Worm (Caenorhabditis elegans) whole organism, L1 larva: ENCODE data around the gene rpb-8.

Experiments
- C04F5.9 ChIP-seq: sonication (generic microtip); optimal IDR thresholded peaks from 2 replicates; lab custom pipeline; 2016; ENCODE audit warnings: missing genetic modification characterization, missing compliant biosample characterization
- F16B12.6 ChIP-seq: fragments of 150-350 bp; optimal IDR thresholded peaks from 2 replicates; lab custom pipeline; 2014; ENCODE audit warnings: missing biosample characterization, missing genetic modification characterization
- ama-1 ChIP-seq: fragments of 150-350 bp; optimal IDR thresholded peaks from 2 replicates; lab custom pipeline; 2014
- ceh-8 ChIP-seq: fragments of 200-800 bp; sonication (Bioruptor generic); optimal IDR thresholded peaks from 2 replicates; lab custom pipeline; 2018; ENCODE audit warnings: mild to moderate bottlenecking, missing genetic modification characterization, moderate library complexity, missing compliant biosample characterization
- ceh-82 ChIP-seq, 3 experiments: fragments of 150-350 bp in 1 of 3; sonication (generic microtip) in 2 of 3; optimal IDR thresholded peaks; 2 replicates each; lab custom pipeline; 2014 to 2017; ENCODE audit warnings: missing biosample characterization in 3 of 3, missing genetic modification characterization in 3 of 3
- ceh-90 ChIP-seq: sonication (generic microtip); optimal IDR thresholded peaks from 2 replicates; lab custom pipeline; 2016; ENCODE audit warnings: missing genetic modification characterization, missing compliant biosample characterization
- dpl-1 ChIP-seq, 3 experiments: fragments of 150-350 bp in 2 of 3; sonication (generic microtip) in 1 of 3; optimal IDR thresholded peaks; 2 replicates each; lab custom pipeline; 2014 to 2017; ENCODE audit warnings: missing biosample characterization in 3 of 3, missing genetic modification characterization in 3 of 3, missing genetic modification reagents in 3 of 3
- dsc-1 ChIP-seq: sonication (generic microtip); optimal IDR thresholded peaks from 2 replicates; lab custom pipeline; 2016; ENCODE audit warnings: mild to moderate bottlenecking, missing genetic modification characterization, missing compliant biosample characterization
- efl-1 ChIP-seq, 4 experiments: fragments of 150-350 bp; optimal IDR thresholded peaks in 3 of 4; peaks in 1 of 4; 1 replicate in 1 of 4; 2 replicates in 3 of 4; lab custom pipeline; 2014; ENCODE audit warnings: missing biosample characterization in 2 of 4, missing genetic modification characterization in 2 of 4, missing genetic modification reagents in 2 of 4
- egl-13 ChIP-seq: sonication (generic microtip); optimal IDR thresholded peaks from 2 replicates; lab custom pipeline; 2016; ENCODE audit warnings: missing genotype, missing genetic modification reagents, missing genetic modification characterization, missing compliant biosample characterization
- egl-27 ChIP-seq, 2 experiments: fragments of 150-350 bp in 1 of 2; sonication (generic microtip); optimal IDR thresholded peaks; 3 replicates each; lab custom pipeline; 2017 to 2018; ENCODE audit warnings: missing biosample characterization in 2 of 2, missing genetic modification characterization in 2 of 2, missing genetic modification reagents in 2 of 2
- elt-2 ChIP-seq: sonication (generic microtip); optimal IDR thresholded peaks from 2 replicates; lab custom pipeline; 2016; ENCODE audit warnings: missing genetic modification characterization, mild to moderate bottlenecking, inconsistent platforms, missing compliant biosample characterization, missing genetic modification reagents
- elt-3 ChIP-seq, 6 experiments: fragments of 150-350 bp in 1 of 6; sonication (generic microtip); optimal IDR thresholded peaks; 2 replicates each; lab custom pipeline; 2017 to 2018; ENCODE audit warnings: missing biosample characterization in 6 of 6, missing genetic modification characterization in 6 of 6, inconsistent platforms in 1 of 6
- fkh-10 ChIP-seq: sonication (generic microtip); optimal IDR thresholded peaks from 2 replicates; lab custom pipeline; 2017; ENCODE audit warnings: missing biosample characterization, missing genetic modification reagents, missing genetic modification characterization
- fkh-8 ChIP-seq: sonication (generic microtip); optimal IDR thresholded peaks from 2 replicates; lab custom pipeline; 2016; ENCODE audit warnings: mild to moderate bottlenecking, missing genetic modification characterization, missing compliant biosample characterization
- fos-1 ChIP-seq: fragments of 150-350 bp; optimal IDR thresholded peaks from 2 replicates; lab custom pipeline; 2014; ENCODE audit warnings: missing biosample characterization, missing genetic modification characterization
- hpl-2 ChIP-seq: fragments of 150-350 bp; optimal IDR thresholded peaks from 2 replicates; lab custom pipeline; 2014; ENCODE audit warnings: missing biosample characterization, missing genetic modification reagents, missing genetic modification characterization
- jun-1 ChIP-seq: fragments of 150-350 bp; optimal IDR thresholded peaks from 2 replicates; lab custom pipeline; 2014; ENCODE audit warnings: missing biosample characterization, missing genetic modification reagents, missing genetic modification characterization
- lin-13 ChIP-seq: fragments of 150-350 bp; optimal IDR thresholded peaks from 2 replicates; lab custom pipeline; 2014; ENCODE audit warnings: missing biosample characterization, missing genetic modification reagents, missing genetic modification characterization
- lin-14 ChIP-seq: fragments of 200-800 bp; sonication (Bioruptor generic); optimal IDR thresholded peaks from 2 replicates; lab custom pipeline; 2018; ENCODE audit warnings: mild to moderate bottlenecking, missing genetic modification characterization, moderate library complexity, missing compliant biosample characterization
- lin-35 ChIP-seq, 2 experiments: fragments of 150-350 bp; optimal IDR thresholded peaks; 2 replicates each; lab custom pipeline; 2014; ENCODE audit warnings: missing biosample characterization in 2 of 2, missing genetic modification characterization in 2 of 2, missing genetic modification reagents in 2 of 2
- lsy-2 ChIP-seq, 2 experiments: fragments of 150-350 bp; optimal IDR thresholded peaks; 2 replicates each; lab custom pipeline; 2014; ENCODE audit warnings: missing biosample characterization in 2 of 2, missing genetic modification characterization in 2 of 2
- mef-2 ChIP-seq: fragments of 150-350 bp; optimal IDR thresholded peaks from 2 replicates; lab custom pipeline; 2014; ENCODE audit warnings: missing biosample characterization, missing genetic modification characterization
- mep-1 ChIP-seq: fragments of 150-350 bp; optimal IDR thresholded peaks from 2 replicates; lab custom pipeline; 2014; ENCODE audit warnings: missing biosample characterization, missing genetic modification characterization
- nhr-12 ChIP-seq: sonication (generic microtip); optimal IDR thresholded peaks from 2 replicates; lab custom pipeline; 2017; ENCODE audit warnings: missing biosample characterization, missing genetic modification characterization
- nhr-28 ChIP-seq: fragments of 150-350 bp; optimal IDR thresholded peaks from 2 replicates; lab custom pipeline; 2014; ENCODE audit warnings: missing biosample characterization, missing genetic modification characterization
- nhr-47 ChIP-seq: sonication (generic microtip); optimal IDR thresholded peaks from 2 replicates; lab custom pipeline; 2016; ENCODE audit warnings: mild to moderate bottlenecking, missing genetic modification characterization, moderate library complexity, missing compliant biosample characterization
- nhr-85 ChIP-seq: sonication (generic microtip); peaks from one replicate; lab custom pipeline; 2016; ENCODE audit warnings: missing genetic modification characterization, inconsistent platforms, missing compliant biosample characterization
- pag-3 ChIP-seq: sonication (generic microtip); optimal IDR thresholded peaks from 2 replicates; lab custom pipeline; 2017; ENCODE audit warnings: missing genetic modification characterization, mild to moderate bottlenecking, missing compliant biosample characterization, antibody characterized with exemption, borderline replicate concordance; ENCODE audit not compliant: insufficient read depth
- skn-1 ChIP-seq: fragments of 150-350 bp; optimal IDR thresholded peaks from 2 replicates; lab custom pipeline; 2014; ENCODE audit warnings: missing biosample characterization, missing genetic modification characterization
- snu-23 ChIP-seq: sonication (generic microtip); optimal IDR thresholded peaks from 2 replicates; lab custom pipeline; 2016; ENCODE audit warnings: missing genetic modification characterization, missing compliant biosample characterization
- sup-37 ChIP-seq: fragments of 200-800 bp; sonication (Bioruptor generic); optimal IDR thresholded peaks from 2 replicates; lab custom pipeline; 2018; ENCODE audit warnings: mild to moderate bottlenecking, missing genetic modification characterization, missing compliant biosample characterization
- swsn-7 ChIP-seq: sonication (generic microtip); optimal IDR thresholded peaks from 2 replicates; lab custom pipeline; 2016; ENCODE audit warnings: missing genetic modification characterization, missing compliant biosample characterization
- tbx-2 ChIP-seq: sonication (generic microtip); optimal IDR thresholded peaks from 2 replicates; lab custom pipeline; 2016; ENCODE audit warnings: missing genetic modification characterization, missing compliant biosample characterization
- unc-130 ChIP-seq: fragments of 150-350 bp; optimal IDR thresholded peaks from 2 replicates; lab custom pipeline; 2017; ENCODE audit warnings: missing biosample characterization, missing genetic modification characterization, inconsistent platforms
- unc-86 ChIP-seq: sonication (generic microtip); optimal IDR thresholded peaks from 2 replicates; lab custom pipeline; 2016; ENCODE audit warnings: missing genetic modification characterization, missing compliant biosample characterization
- vab-15 ChIP-seq: sonication (generic microtip); optimal IDR thresholded peaks from 2 replicates; lab custom pipeline; 2017; ENCODE audit warnings: missing genotype, mild to moderate bottlenecking, missing genetic modification characterization, missing compliant biosample characterization
- xbp-1 ChIP-seq: sonication (generic microtip); optimal IDR thresholded peaks from 2 replicates; lab custom pipeline; 2016; ENCODE audit warnings: missing genetic modification characterization, missing compliant biosample characterization
- zag-1 ChIP-seq: fragments of 150-350 bp; optimal IDR thresholded peaks from 2 replicates; lab custom pipeline; 2014; ENCODE audit warnings: missing biosample characterization, missing genetic modification characterization
- zip-4 ChIP-seq: fragments of 200-800 bp; sonication (Bioruptor generic); optimal IDR thresholded peaks from 2 replicates; lab custom pipeline; 2018; ENCODE audit warnings: mild to moderate bottlenecking, missing genetic modification characterization, moderate library complexity, missing compliant biosample characterization

rpb-8 gene

DNA sequence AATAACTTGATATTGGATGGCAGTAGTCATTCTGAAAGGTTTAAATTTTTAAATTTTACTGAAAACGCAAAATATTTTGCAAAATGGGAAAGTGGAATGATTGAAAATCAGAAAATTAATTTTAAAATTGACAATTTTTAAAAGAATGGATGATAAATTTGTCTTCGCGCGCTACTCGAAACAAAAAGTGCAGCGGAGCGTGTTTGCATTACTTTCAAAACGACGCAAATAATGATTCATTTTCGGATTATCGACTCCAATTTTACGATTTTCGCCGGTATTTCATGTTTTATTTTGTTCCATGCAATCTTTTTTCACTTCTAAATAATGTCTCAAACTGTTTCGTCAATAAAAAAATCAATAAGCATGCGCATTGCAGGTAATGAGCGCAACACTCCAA, 39.5 kb downstream of the rpb-8 start, which contains the start of the genes tost-1 and arx-6 (continued):
- no peak for TF ChIP-seq nhr-85 (tag; lab: Kevin White, UChicago)
- peak; percentile 5 for TF ChIP-seq C04F5.9 (tag; lab: Kevin White, UChicago)
- peak; percentile 36 for TF ChIP-seq xbp-1 (tag; lab: Kevin White, UChicago)
- TF ChIP-seq lin-35 (GFP tag; optimal IDR thresholded peaks at IDR 0.05; lab: Kevin White, UChicago) = peak; percentile 85 to 94
- TF ChIP-seq dpl-1 (GFP tag; optimal IDR thresholded peaks at IDR 0.05; lab: Kevin White, UChicago) = peak; percentile 84 to 92 (median 89)
- no peak for TF ChIP-seq elt-2 (tag; lab: Kevin White, UChicago)
- peak; percentile 16 for TF ChIP-seq fkh-8 (tag; lab: Kevin White, UChicago)
- peak; percentile 62 for TF ChIP-seq snu-23 (GFP tag; lab: Kevin White, UChicago)
- peak; percentile 39 for TF ChIP-seq mep-1
- TF ChIP-seq vab-15 (tag; lab: Kevin White, UChicago) = no peak
- peak; percentile 42 to 73 for TF ChIP-seq lsy-2 (tag; optimal IDR thresholded peaks at IDR 0.05; lab: Kevin White, UChicago)
- TF ChIP-seq ceh-82 (tag; optimal IDR thresholded peaks at IDR 0.05; lab: Kevin White, UChicago) = peak in 2 of 3 experiments; percentile 2 to 30
- no peak for TF ChIP-seq hpl-2 (GFP tag; lab: Kevin White, UChicago)
- TF ChIP-seq egl-27 (tag; optimal IDR thresholded peaks at IDR 0.05; lab: Kevin White, UChicago) = no peak
- TF ChIP-seq jun-1 (tag; lab: Kevin White, UChicago) = no peak
- TF ChIP-seq ama-1 (lab: Kevin White, UChicago) = no peak
- TF ChIP-seq mef-2 = no peak
- peak; percentile 27 for TF ChIP-seq tbx-2 (tag; lab: Kevin White, UChicago)
- peak; percentile 69 for TF ChIP-seq skn-1 (tag; lab: Kevin White, UChicago)
- TF ChIP-seq nhr-12 (tag; lab: Kevin White, UChicago) = no peak
- no peak for TF ChIP-seq lin-13 (GFP tag; lab: Kevin White, UChicago)
- TF ChIP-seq, all 84 proteins: peak for 24

ce11 chrIII:4875663-4876062, 42.1 kb downstream of the rpb-8 start:
- TF ChIP-seq nhr-47 (tag; lab: Kevin White, UChicago) (peak; percentile 3), F16B12.6 (tag; lab: Kevin White, UChicago) (no peak), lsy-2 (tag; optimal IDR thresholded peaks at IDR 0.05; lab: Kevin White, UChicago) (peak in 1 of 2 experiments; percentile 7), mep-1 (peak; percentile 38), efl-1 (optimal IDR thresholded peaks at IDR 0.05; lab: Kevin White, UChicago) (peak; percentile 2 to 34), efl-1 (GFP tag; optimal IDR thresholded peaks at IDR 0.05 in 1 of 2; lab: Kevin White, UChicago) (peak in 1 of 2 experiments; percentile 62), lin-14 (GFP tag; lab: Kevin White, UChicago) (peak; percentile 61), egl-13 (tag; lab: Kevin White, UChicago) (peak; percentile 47), dsc-1 (tag; lab: Kevin White, UChicago) (peak; percentile 56), zag-1 (no peak), lin-35 (GFP tag; optimal IDR thresholded peaks at IDR 0.05; lab: Kevin White, UChicago) (peak in 1 of 2 experiments; percentile 20), fkh-8 (tag; lab: Kevin White, UChicago) (peak; percentile 77), unc-86 (tag; lab: Kevin White, UChicago) (peak; percentile 50), ceh-82 (tag; optimal IDR thresholded peaks at IDR 0.05; lab: Kevin White, UChicago) (peak in 2 of 3 experiments; percentile 3 to 6), snu-23 (GFP tag; lab: Kevin White, UChicago) (no peak), dpl-1 (GFP tag; optimal IDR thresholded peaks at IDR 0.05; lab: Kevin White, UChicago) (peak in 1 of 3 experiments; percentile 40), swsn-7 (tag; lab: Kevin White, UChicago) (peak; percentile 2), fkh-10 (GFP tag; lab: Kevin White, UChicago) (peak; percentile 42), ceh-90 (no peak), vab-15 (tag; lab: Kevin White, UChicago) (no peak)

DNA sequence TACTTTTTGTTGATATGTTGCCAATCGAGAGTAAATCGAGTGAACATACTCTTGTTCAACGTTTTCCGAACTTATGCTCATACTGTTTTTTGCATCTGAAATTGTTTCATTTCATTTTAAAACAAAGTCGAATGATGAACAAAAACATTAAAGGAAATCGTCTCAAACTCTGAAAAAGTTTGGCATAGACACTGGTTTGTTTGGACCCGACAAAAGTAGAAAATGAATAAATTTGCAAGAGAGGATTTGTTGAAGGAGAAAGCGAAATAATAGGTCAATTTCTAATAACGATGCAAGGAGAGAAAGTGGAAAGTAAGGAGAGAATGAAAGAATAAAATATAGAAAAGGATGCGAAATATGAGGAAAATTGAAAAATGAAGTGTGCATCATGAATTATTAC, 43.1 kb downstream of the rpb-8 start, which contains the start of gene C35D10.12:
Gene C35D10.12 (minus strand): TSS at position 101 of the 400 bp plus-strand sequence.
- TF ChIP-seq efl-1 (optimal IDR thresholded peaks at IDR 0.05; lab: Kevin White, UChicago) (no peak), efl-1 (GFP tag; optimal IDR thresholded peaks at IDR 0.05 in 1 of 2; lab: Kevin White, UChicago) (peak in 1 of 2 experiments; percentile 31), lin-13 (GFP tag; lab: Kevin White, UChicago) (no peak)

DNA sequence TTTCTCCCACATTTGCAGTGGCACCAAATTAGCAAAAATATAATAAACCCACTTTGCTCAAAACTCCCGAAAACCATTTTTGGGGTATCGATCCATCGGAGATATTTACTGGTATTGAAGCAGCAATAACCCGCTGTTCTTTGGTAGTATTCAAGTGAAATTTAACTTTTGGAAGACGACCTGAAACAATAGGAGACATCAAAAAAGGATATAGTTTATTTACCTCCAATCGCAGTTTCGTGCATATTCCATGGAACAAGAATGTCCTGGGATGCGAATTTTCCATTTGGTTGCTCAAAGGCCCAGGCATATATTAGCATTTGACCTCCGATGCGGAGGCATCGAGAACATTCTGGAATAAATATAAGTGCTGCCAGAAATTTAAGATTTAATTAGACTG, 44.4 kb downstream of the rpb-8 start:
- TF ChIP-seq fkh-10 (GFP tag; lab: Kevin White, UChicago) (no peak), swsn-7 (tag; lab: Kevin White, UChicago) (no peak), nhr-28 (tag; lab: Kevin White, UChicago) (no peak), nhr-47 (tag; lab: Kevin White, UChicago) (no peak), F16B12.6 (tag; lab: Kevin White, UChicago) (no peak), zip-4 (GFP tag; lab: Kevin White, UChicago) (no peak), ceh-8 (no peak), unc-130 (tag; lab: Kevin White, UChicago) (no peak), fkh-8 (tag; lab: Kevin White, UChicago) (no peak), elt-3 (tag; optimal IDR thresholded peaks at IDR 0.05; lab: Kevin White, UChicago) (no peak), pag-3 (tag; lab: Kevin White, UChicago) (no peak), ceh-90 (no peak), fos-1 (tag; lab: Kevin White, UChicago) (no peak), sup-37 (no peak)
